Worm (Caenorhabditis elegans): ENCODE results near the gene C26F1.3.

Gene C26F1.3

DNA sequence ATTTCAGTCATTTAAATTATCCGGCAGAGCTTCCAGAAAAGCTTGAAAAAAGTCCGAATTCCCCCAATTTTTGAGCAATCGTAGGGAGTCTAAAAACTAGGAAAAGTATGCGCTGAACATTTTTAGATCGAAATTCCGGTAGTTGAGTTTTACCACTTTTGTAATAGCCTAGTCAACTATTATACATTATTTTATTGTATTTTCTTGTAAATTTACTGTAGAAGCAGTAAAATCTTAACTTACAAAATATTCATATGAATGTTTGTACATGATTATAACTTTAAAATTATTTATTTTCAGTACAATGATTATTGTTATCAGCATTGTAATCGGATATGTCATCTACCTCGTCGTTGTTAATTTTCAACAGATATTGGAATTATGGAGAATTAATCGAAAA, 4.4 kb downstream of the C26F1.3 start, which contains the start of gene cyp-32A1:
Gene cyp-32A1 (plus strand): TSS at position 301 of the 400 bp plus-strand sequence.
- TF ChIP-seq F52B5.7 (tag; optimal IDR thresholded peaks at IDR 0.05) (no peak), attf-6 (GFP tag; IDR thresholded peaks at IDR 0.05) (no peak), bed-2 (GFP tag; IDR thresholded peaks at IDR 0.05) (no peak), nhr-27 (tag; optimal IDR thresholded peaks at IDR 0.05) (no peak), ceh-58 (GFP tag; IDR thresholded peaks at IDR 0.05) (no peak), nhr-90 (tag; optimal IDR thresholded peaks at IDR 0.05) (no peak), F57A8.1 (GFP tag; optimal IDR thresholded peaks at IDR 0.05) (no peak), F33H1.4 (GFP tag; IDR thresholded peaks at IDR 0.05) (no peak), lag-1 (GFP tag; IDR thresholded peaks at IDR 0.05) (no peak)

- TF ChIP-seq Y95B8A.8 (GFP tag; IDR thresholded peaks at IDR 0.05) (no peak), aptf-3 (GFP tag; IDR thresholded peaks at IDR 0.05) (no peak), F57C9.4 (tag; optimal IDR thresholded peaks at IDR 0.05) (no peak), D2030.7 (GFP tag; IDR thresholded peaks at IDR 0.05) (no peak), T07F8.4 (tag; optimal IDR thresholded peaks at IDR 0.05) (no peak), zim-3 (tag; optimal IDR thresholded peaks at IDR 0.05) (no peak), hlh-12 (tag; optimal IDR thresholded peaks at IDR 0.05) (no peak), lsl-1 (GFP tag; optimal IDR thresholded peaks at IDR 0.05) (no peak), K11D2.4 (GFP tag; IDR thresholded peaks at IDR 0.05) (no peak), ztf-25 (GFP tag; IDR thresholded peaks at IDR 0.05) (no peak), attf-5 (GFP tag; optimal IDR thresholded peaks at IDR 0.05) (no peak), rcor-1 (GFP tag; IDR thresholded peaks at IDR 0.05) (no peak), F22D6.2 (tag; optimal IDR thresholded peaks at IDR 0.05) (no peak), attf-3 (GFP tag; conservative IDR thresholded peaks at IDR 0.05) (no peak), hmg-20 (GFP tag; IDR thresholded peaks at IDR 0.05) (no peak), tlf-1 (GFP tag; optimal IDR thresholded peaks at IDR 0.05) (no peak), ceh-27 (GFP tag; optimal IDR thresholded peaks at IDR 0.05) (no peak), let-607 (tag; optimal IDR thresholded peaks at IDR 0.05) (no peak), F49E8.2 (tag; optimal IDR thresholded peaks at IDR 0.05; ENCODE audit: insufficient read depth) (no peak)
Observed at ce11 chrV:7785117-7785516, 8.0 kb downstream of the C26F1.3 start, which contains the start of gene C26F1.1. TSS of gene C26F1.1 (plus strand) at chrV:7785417.

- TF ChIP-seq ceh-58 (GFP tag; IDR thresholded peaks at IDR 0.05) (no peak), madf-8 (GFP tag; conservative IDR thresholded peaks at IDR 0.05) (no peak), dox-1 (GFP tag; IDR thresholded peaks at IDR 0.05) (no peak), nhr-27 (tag; optimal IDR thresholded peaks at IDR 0.05) (no peak), ekl-4 (GFP tag; IDR thresholded peaks at IDR 0.05) (no peak), lin-35 (GFP tag; optimal IDR thresholded peaks at IDR 0.05) (no peak)
Observed at ce11 chrV:7785885-7786284, 8.8 kb downstream of the C26F1.3 start.

DNA sequence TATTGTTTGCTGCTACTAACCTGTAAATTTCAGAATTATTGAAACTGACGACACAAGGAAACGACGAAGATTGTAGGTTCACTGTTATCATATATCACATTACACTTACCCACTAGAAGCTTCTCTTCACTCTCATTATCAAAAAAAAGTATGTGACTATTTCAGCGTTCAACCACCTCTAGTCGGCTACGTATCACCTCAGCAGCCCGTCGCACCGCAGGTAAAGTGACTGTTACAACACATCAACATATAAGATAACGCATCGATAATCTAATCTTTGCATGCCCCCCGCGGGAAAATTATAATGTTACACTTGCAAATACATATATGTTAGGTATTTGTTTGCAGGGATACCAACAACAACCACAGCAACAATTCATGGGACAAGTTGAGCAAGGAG, 9.5 kb downstream of the C26F1.3 start:
- TF ChIP-seq akir-1 (GFP tag; optimal IDR thresholded peaks at IDR 0.05) (no peak), madf-3 (GFP tag; IDR thresholded peaks at IDR 0.05) (0 out of 2 replicates have a peak, but pooled peaks have one; percentile 4)

Measured in whole organism, young adult.